Worm (Caenorhabditis elegans): Measurements from ENCODE around the gene dmd-7.

Gene dmd-7

ce11 chrV:6247397-6247796 is 666 bp downstream of the dmd-7 start (continued):
- TF ChIP-seq unc-62 (GFP tag; optimal IDR thresholded peaks at IDR 0.05 in 1 of 2) (peak in 1 of 2 experiments; percentile 98), unc-62 (tag; optimal IDR thresholded peaks at IDR 0.05) (no peak), nhr-28 (tag; optimal IDR thresholded peaks at IDR 0.05) (peak; percentile 86)

DNA sequence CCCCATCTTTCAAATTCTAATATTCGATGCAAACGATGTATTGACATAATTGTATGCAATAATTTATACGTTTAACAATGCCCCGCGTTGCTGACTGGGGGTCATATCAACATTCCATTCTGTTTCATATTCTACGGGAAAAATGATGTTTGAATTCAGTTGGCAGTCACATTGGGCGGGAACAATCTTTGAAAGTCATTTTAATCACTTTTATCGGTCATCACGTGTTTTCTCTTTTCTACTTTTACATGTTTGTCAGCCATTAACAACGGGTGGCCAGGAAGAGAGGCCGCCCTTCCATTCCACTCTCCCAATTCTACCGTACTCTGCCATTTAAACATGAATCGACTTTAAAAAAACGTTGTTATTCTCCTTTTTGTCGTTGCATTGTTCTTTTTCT is 2.0 kb downstream of the dmd-7 start:
- TF ChIP-seq dmd-6 (GFP tag; IDR thresholded peaks at IDR 0.05), result peak; percentile 19; the same call in 1 of the 2 replicates
- TF ChIP-seq daf-16 (GFP tag; optimal IDR thresholded peaks at IDR 0.05), result no peak
- peak; percentile 53 for TF ChIP-seq daf-16 (tag; optimal IDR thresholded peaks at IDR 0.05)
- peak in 1 of 2 experiments; percentile 16 for TF ChIP-seq mdl-1 (tag; optimal IDR thresholded peaks at IDR 0.05)
- no peak for TF ChIP-seq F49E8.2 (tag; optimal IDR thresholded peaks at IDR 0.05; ENCODE audit: borderline replicate concordance)
- peak; percentile 64 for TF ChIP-seq hlh-30 (tag; optimal IDR thresholded peaks at IDR 0.05; ENCODE audit: insufficient read depth)
- peak; percentile 8 for TF ChIP-seq nhr-48 (tag; optimal IDR thresholded peaks at IDR 0.05)
- TF ChIP-seq nhr-102 (tag; optimal IDR thresholded peaks at IDR 0.05), result no peak
- TF ChIP-seq dmd-9 (GFP tag; IDR thresholded peaks at IDR 0.05), result no peak
- TF ChIP-seq lsy-2 (tag; optimal IDR thresholded peaks at IDR 0.05), result no peak
- TF ChIP-seq set-16 (GFP tag; IDR thresholded peaks at IDR 0.05), result no peak
- no peak for TF ChIP-seq ZK337.2 (GFP tag; IDR thresholded peaks at IDR 0.05)
- no peak for TF ChIP-seq ceh-28 (tag; optimal IDR thresholded peaks at IDR 0.05)
- TF ChIP-seq mes-2 (tag; optimal IDR thresholded peaks at IDR 0.05; ENCODE audit: poor library complexity, severe bottlenecking), result no peak
- no peak for TF ChIP-seq madf-5 (GFP tag; IDR thresholded peaks at IDR 0.05)
- peak; percentile 42 for TF ChIP-seq hlh-11 (tag; optimal IDR thresholded peaks at IDR 0.05)
- TF ChIP-seq dve-1 (tag; optimal IDR thresholded peaks at IDR 0.05; ENCODE audit: insufficient read depth), result peak; percentile 10
- TF ChIP-seq daf-19 (GFP tag; conservative IDR thresholded peaks at IDR 0.05), result no peak
- TF ChIP-seq F44E2.7 (GFP tag; IDR thresholded peaks at IDR 0.05), result no peak
- TF ChIP-seq unc-130 (GFP tag; optimal IDR thresholded peaks at IDR 0.05), result no peak
- no peak for TF ChIP-seq tag-97 (GFP tag; IDR thresholded peaks at IDR 0.05)
- no peak for TF ChIP-seq Y105C5A.15 (GFP tag; IDR thresholded peaks at IDR 0.05)
- TF ChIP-seq nhr-28 (tag; optimal IDR thresholded peaks at IDR 0.05), result peak; percentile 50
- no peak for TF ChIP-seq attf-4 (tag; optimal IDR thresholded peaks at IDR 0.05)
- TF ChIP-seq unc-62 (GFP tag; optimal IDR thresholded peaks at IDR 0.05 in 1 of 2), result no peak
- TF ChIP-seq unc-62 (tag; optimal IDR thresholded peaks at IDR 0.05), result no peak
- TF ChIP-seq snpc-4 (tag; optimal IDR thresholded peaks at IDR 0.05), result no peak
- TF ChIP-seq T20F7.1 (GFP tag; optimal IDR thresholded peaks at IDR 0.05), result no peak
- no peak for TF ChIP-seq spr-1 (tag; optimal IDR thresholded peaks at IDR 0.05)
- TF ChIP-seq lin-38 (GFP tag; IDR thresholded peaks at IDR 0.05), result no peak
- no peak for TF ChIP-seq nhr-41 (GFP tag; IDR thresholded peaks at IDR 0.05)
- no peak for TF ChIP-seq lin-39 (tag; optimal IDR thresholded peaks at IDR 0.05)

DNA sequence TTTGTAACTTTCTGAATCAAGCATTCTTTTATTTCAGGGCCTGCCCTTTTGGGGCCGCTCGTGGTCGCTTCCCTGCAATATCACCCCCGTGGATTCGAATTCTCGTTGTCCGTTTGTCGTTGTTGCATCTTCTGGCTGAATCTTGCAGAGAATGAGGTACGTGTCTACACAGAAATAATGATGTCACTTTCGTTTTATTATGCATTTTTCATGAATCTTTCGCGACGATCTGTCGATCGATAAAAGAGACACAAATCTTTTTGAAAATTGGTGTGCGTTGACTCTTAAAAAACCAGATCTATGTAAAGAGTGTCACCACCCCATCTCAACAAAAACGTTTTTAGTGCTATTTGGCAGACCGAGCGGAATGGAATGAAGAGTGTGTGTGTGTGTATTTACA is 2.4 kb downstream of the dmd-7 start:
- peak in 1 of 2 experiments; percentile 95 for TF ChIP-seq unc-62 (GFP tag; optimal IDR thresholded peaks at IDR 0.05 in 1 of 2)
- no peak for TF ChIP-seq unc-62 (tag; optimal IDR thresholded peaks at IDR 0.05)
- no peak for TF ChIP-seq rbr-2 (tag; optimal IDR thresholded peaks at IDR 0.05)

ce11 chrV:6250959-6251598 is 4.3 kb downstream of the dmd-7 start:
- no peak for TF ChIP-seq attf-4 (tag; optimal IDR thresholded peaks at IDR 0.05)
- no peak for TF ChIP-seq daf-12 (tag; optimal IDR thresholded peaks at IDR 0.05)
- TF ChIP-seq nhr-48 (tag; optimal IDR thresholded peaks at IDR 0.05), result peak; percentile 66
- TF ChIP-seq ZK546.5 (tag; optimal IDR thresholded peaks at IDR 0.05), result no peak
- no peak for TF ChIP-seq spr-3 (GFP tag; optimal IDR thresholded peaks at IDR 0.05)
- TF ChIP-seq dmd-6 (GFP tag; IDR thresholded peaks at IDR 0.05), result peak; percentile 85
- TF ChIP-seq T20F7.1 (GFP tag; optimal IDR thresholded peaks at IDR 0.05), result no peak
- no peak for TF ChIP-seq jun-1 (tag; optimal IDR thresholded peaks at IDR 0.05)
- TF ChIP-seq snpc-4 (tag; optimal IDR thresholded peaks at IDR 0.05), result no peak
- no peak for TF ChIP-seq lir-3 (tag; optimal IDR thresholded peaks at IDR 0.05)
- TF ChIP-seq Y75B8A.6 (GFP tag; IDR thresholded peaks at IDR 0.05), result no peak
- TF ChIP-seq ZK337.2 (GFP tag; IDR thresholded peaks at IDR 0.05), result no peak
- TF ChIP-seq duxl-1 (tag; optimal IDR thresholded peaks at IDR 0.05; ENCODE audit: poor library complexity), result no peak
- TF ChIP-seq php-3 (GFP tag; IDR thresholded peaks at IDR 0.05), result peak; percentile 57; the same call in 1 of the 2 replicates
- TF ChIP-seq lin-13 (GFP tag; optimal IDR thresholded peaks at IDR 0.05), result no peak
- TF ChIP-seq tag-97 (GFP tag; IDR thresholded peaks at IDR 0.05), result no peak
- TF ChIP-seq hlh-11 (tag; optimal IDR thresholded peaks at IDR 0.05), result peak; percentile 37
- no peak for TF ChIP-seq unc-39 (tag; optimal IDR thresholded peaks at IDR 0.05)
- TF ChIP-seq ceh-82 (tag; optimal IDR thresholded peaks at IDR 0.05), result no peak
- TF ChIP-seq arid-1 (GFP tag; conservative IDR thresholded peaks at IDR 0.05), result no peak
